Worm (Caenorhabditis elegans) whole organism, L1 larva: Measurements from ENCODE around the gene gst-23.

Experiments used
- fos-1 ChIP-seq: fragments of 150-350 bp; optimal IDR thresholded peaks from 2 replicates; lab custom pipeline; 2014; ENCODE audit warnings: missing biosample characterization, missing genetic modification characterization
- nhr-47 ChIP-seq: sonication (generic microtip); optimal IDR thresholded peaks from 2 replicates; lab custom pipeline; 2016; ENCODE audit warnings: mild to moderate bottlenecking, missing genetic modification characterization, moderate library complexity, missing compliant biosample characterization

- TF ChIP-seq fos-1 (tag; lab: Kevin White, UChicago) (no peak), nhr-47 (tag; lab: Kevin White, UChicago) (no peak)
Observed at ce11 chrV:3204433-3204832, 38.7 kb upstream of the gst-23 start.
